Worm (Caenorhabditis elegans): ENCODE measurements around the gene B0334.5.

DNA sequence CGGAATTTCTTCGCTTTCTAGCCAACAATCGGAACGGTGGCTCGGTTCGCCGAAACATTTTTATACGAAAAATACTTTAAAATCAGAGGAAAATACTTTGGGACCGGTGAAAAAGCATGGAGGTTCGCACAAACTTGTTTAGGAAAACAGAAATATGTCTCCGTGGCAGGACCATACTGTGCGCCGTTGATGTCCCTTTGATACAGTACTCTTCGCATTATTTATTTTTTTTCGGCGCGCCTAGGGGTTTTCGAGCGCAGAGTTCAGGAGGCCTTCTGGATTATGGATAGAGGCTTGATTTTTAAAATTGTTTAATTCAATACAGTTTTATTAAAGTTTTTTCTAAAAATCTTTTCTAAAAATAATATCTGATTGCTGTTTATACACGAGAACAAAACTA is 47.2 kb downstream of the B0334.5 start, which contains the start of gene F54D5.9:
- TF ChIP-seq ceh-43 (GFP tag; optimal IDR thresholded peaks at IDR 0.05): no peak
- TF ChIP-seq snpc-4 (tag; optimal IDR thresholded peaks at IDR 0.05): no peak
- TF ChIP-seq nhr-2 (tag; optimal IDR thresholded peaks at IDR 0.05): no peak
- TF ChIP-seq unc-39 (tag; optimal IDR thresholded peaks at IDR 0.05): no peak
- TF ChIP-seq unc-62 (GFP tag; optimal IDR thresholded peaks at IDR 0.05): no peak
- no peak for TF ChIP-seq nhr-28 (tag; optimal IDR thresholded peaks at IDR 0.05)
- TF ChIP-seq sem-2 (GFP tag; optimal IDR thresholded peaks at IDR 0.05): no peak
- no peak for TF ChIP-seq bed-3 (GFP tag; optimal IDR thresholded peaks at IDR 0.05)
- no peak for TF ChIP-seq elt-1 (tag; optimal IDR thresholded peaks at IDR 0.05; ENCODE audit: borderline replicate concordance, insufficient read depth)
- no peak for TF ChIP-seq blmp-1 (tag; optimal IDR thresholded peaks at IDR 0.05)
